Fruit fly (Drosophila melanogaster): Measurements from ENCODE around the gene CG2113.
A peak's percentile ranks its signal among the peaks of the same experiment; 100 is the strongest.

CG2113 gene

dm6 chr3L:3042150-3043049 lies 47.4 kb downstream of the CG2113 start, which contains the start of gene Prx4 (continued):
- TF ChIP-seq net (GFP tag; optimal IDR thresholded peaks at IDR 0.05) (peak; percentile 49), CG10669 (GFP tag; optimal IDR thresholded peaks at IDR 0.05) (peak; percentile 44), CG34406 (GFP tag; optimal IDR thresholded peaks at IDR 0.05) (peak; percentile 65), Hr39 (GFP tag; optimal IDR thresholded peaks at IDR 0.05) (peak; percentile 61), salr (GFP tag; optimal IDR thresholded peaks at IDR 0.05) (no peak), CG8632 (GFP tag; optimal IDR thresholded peaks at IDR 0.05) (peak; percentile 69), CG6808 (GFP tag; optimal IDR thresholded peaks at IDR 0.05) (peak; percentile 49), CG1621 (tag; optimal IDR thresholded peaks at IDR 0.05) (peak; percentile 47), Smox (GFP tag; optimal IDR thresholded peaks at IDR 0.05) (peak; percentile 59), Lpt (GFP tag; optimal IDR thresholded peaks at IDR 0.05) (no peak), eg (GFP tag; IDR thresholded peaks at IDR 0.05) (peak; percentile 85), pdm3 (GFP tag; optimal IDR thresholded peaks at IDR 0.05) (peak; percentile 53), CG32006 (GFP tag; optimal IDR thresholded peaks at IDR 0.05) (peak; percentile 67), Sox102F (GFP tag; optimal IDR thresholded peaks at IDR 0.05) (peak; percentile 49), fd59A (GFP tag; optimal IDR thresholded peaks at IDR 0.05) (peak; percentile 39), CG6792 (GFP tag; optimal IDR thresholded peaks at IDR 0.05) (peak; percentile 43), achi (GFP tag; optimal IDR thresholded peaks at IDR 0.05) (peak; percentile 71), dsx (GFP tag; optimal IDR thresholded peaks at IDR 0.05; ENCODE audit: poor library complexity, severe bottlenecking) (peak; percentile 23), CG3919 (GFP tag; optimal IDR thresholded peaks at IDR 0.05) (peak; percentile 66)

dm6 chr3L:3045256-3045743 lies 50.3 kb downstream of the CG2113 start:
- TF ChIP-seq CG3032 (tag; optimal IDR thresholded peaks at IDR 0.05): peak; percentile 90
- no peak; the same call in 1 of the 2 replicates for TF ChIP-seq CG11294 (GFP tag; IDR thresholded peaks at IDR 0.05)
- TF ChIP-seq CG8119 (GFP tag; IDR thresholded peaks at IDR 0.05): peak; percentile 84
- peak; percentile 87 for TF ChIP-seq Sox15 (GFP tag; optimal IDR thresholded peaks at IDR 0.05)
- TF ChIP-seq Eip78C (GFP tag): peak; percentile 97
- TF ChIP-seq fkh (GFP tag; optimal IDR thresholded peaks at IDR 0.05): no peak
- TF ChIP-seq CG9139 (GFP tag; optimal IDR thresholded peaks at IDR 0.05): peak; percentile 85
- TF ChIP-seq pdm3 (GFP tag; optimal IDR thresholded peaks at IDR 0.05): peak; percentile 83
- TF ChIP-seq OdsH (GFP tag; optimal IDR thresholded peaks at IDR 0.05): peak; percentile 87
- TF ChIP-seq Hr38 (GFP tag; optimal IDR thresholded peaks at IDR 0.05): no peak
- TF ChIP-seq Ets96B (tag; optimal IDR thresholded peaks at IDR 0.05): peak; percentile 93
- peak; percentile 86 for TF ChIP-seq Smox (GFP tag; optimal IDR thresholded peaks at IDR 0.05)
- TF ChIP-seq Gug (GFP tag; IDR thresholded peaks at IDR 0.05): peak; percentile 54
- TF ChIP-seq CG6276 (GFP tag; optimal IDR thresholded peaks at IDR 0.05): peak; percentile 41
- TF ChIP-seq dac (GFP tag; optimal IDR thresholded peaks at IDR 0.05): no peak
- peak; percentile 90 for TF ChIP-seq CG10669 (GFP tag; optimal IDR thresholded peaks at IDR 0.05)
- peak; percentile 89 for TF ChIP-seq achi (GFP tag; optimal IDR thresholded peaks at IDR 0.05)
- TF ChIP-seq Lpt (GFP tag; optimal IDR thresholded peaks at IDR 0.05): peak; percentile 53
- peak; percentile 94 for TF ChIP-seq CG34406 (GFP tag; optimal IDR thresholded peaks at IDR 0.05)
- peak; percentile 83 for TF ChIP-seq CG31627 (GFP tag; optimal IDR thresholded peaks at IDR 0.05)
- TF ChIP-seq Sox14 (GFP tag; optimal IDR thresholded peaks at IDR 0.05): peak; percentile 84
- peak; percentile 65 for TF ChIP-seq CG11902 (GFP tag; optimal IDR thresholded peaks at IDR 0.05)
- TF ChIP-seq ss (GFP tag; optimal IDR thresholded peaks at IDR 0.05): peak; percentile 87 to 91
- TF ChIP-seq lz (GFP tag; optimal IDR thresholded peaks at IDR 0.05): peak; percentile 83
- TF ChIP-seq Hr4 (GFP tag; optimal IDR thresholded peaks at IDR 0.05): peak; percentile 70
- TF ChIP-seq topi (GFP tag; optimal IDR thresholded peaks at IDR 0.05): peak; percentile 85
- peak; percentile 70 for TF ChIP-seq CG1621 (tag; optimal IDR thresholded peaks at IDR 0.05)
- TF ChIP-seq Sox102F (GFP tag; optimal IDR thresholded peaks at IDR 0.05): peak; percentile 86
- peak; percentile 92 for TF ChIP-seq esn (GFP tag; optimal IDR thresholded peaks at IDR 0.05)
- TF ChIP-seq CG7368 (GFP tag; optimal IDR thresholded peaks at IDR 0.05): peak; percentile 87
- peak; percentile 72 for TF ChIP-seq Blimp-1 (GFP tag; optimal IDR thresholded peaks at IDR 0.05)
- peak; percentile 84 for TF ChIP-seq CG32006 (GFP tag; optimal IDR thresholded peaks at IDR 0.05)
- TF ChIP-seq Ets21C (GFP tag; optimal IDR thresholded peaks at IDR 0.05): peak; percentile 52
- peak; percentile 84 for TF ChIP-seq CG6163 (GFP tag; IDR thresholded peaks at IDR 0.05)
- peak; percentile 89 for TF ChIP-seq CG10631 (GFP tag; optimal IDR thresholded peaks at IDR 0.05)
- TF ChIP-seq Eip75B (GFP tag; optimal IDR thresholded peaks at IDR 0.05): peak; percentile 89
- peak; percentile 86 for TF ChIP-seq dsx (GFP tag; optimal IDR thresholded peaks at IDR 0.05; ENCODE audit: poor library complexity, severe bottlenecking)
- TF ChIP-seq fd59A (GFP tag; optimal IDR thresholded peaks at IDR 0.05): peak; percentile 89

Data from whole organism, prepupa.